ENCODE assay signal across 4 worm cellular contexts in the genomic region with DNA sequence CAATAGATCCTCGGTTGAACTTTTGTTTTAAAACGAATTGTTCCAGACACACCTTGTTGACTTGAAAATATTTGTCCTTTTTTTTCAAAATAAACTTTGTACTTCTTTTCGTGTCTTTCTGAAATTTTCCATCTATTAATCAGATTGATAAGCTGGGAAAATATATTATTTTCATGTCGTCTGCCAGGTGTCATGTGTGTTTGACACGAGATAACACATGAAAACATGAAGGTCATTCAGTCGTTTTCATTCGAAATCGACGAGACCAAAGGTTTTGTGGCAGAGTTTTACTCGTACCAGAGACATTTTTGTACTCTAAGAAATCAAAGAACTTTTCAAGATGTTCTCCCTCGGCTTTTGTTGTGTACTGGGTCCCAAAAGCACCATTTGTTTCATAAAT.
TF ChIP-seq lines count a peak whose summit lies in the region.

No protein-coding gene starts in this region.

TF ChIP-seq in whole organism, L1 larva, 84 proteins besides CTCF, POLR2A, EP300 and RAD21 (continued from another document and continues in another):
- no peak for TF ChIP-seq swsn-7 (tag; optimal IDR thresholded peaks at IDR 0.05; lab: Kevin White, UChicago)
- TF ChIP-seq fkh-4 (tag; optimal IDR thresholded peaks at IDR 0.05; lab: Kevin White, UChicago; ENCODE audit: borderline replicate concordance): no peak
- no peak for TF ChIP-seq irx-1 (tag; optimal IDR thresholded peaks at IDR 0.05; lab: Kevin White, UChicago)
- TF ChIP-seq nhr-76 (tag; optimal IDR thresholded peaks at IDR 0.05; lab: Kevin White, UChicago): no peak
- TF ChIP-seq hlh-4 (tag; optimal IDR thresholded peaks at IDR 0.05; lab: Kevin White, UChicago): no peak
- TF ChIP-seq nhr-84 (tag; optimal IDR thresholded peaks at IDR 0.05; lab: Kevin White, UChicago): no peak
- peak; percentile 28 for TF ChIP-seq nhr-90 (tag; optimal IDR thresholded peaks at IDR 0.05; lab: Kevin White, UChicago; ENCODE audit: poor library complexity)
- TF ChIP-seq elt-3 (tag; optimal IDR thresholded peaks at IDR 0.05; lab: Kevin White, UChicago): peak in 2 of 6 experiments; percentile 37 to 83
- TF ChIP-seq lsy-2 (tag; optimal IDR thresholded peaks at IDR 0.05; lab: Kevin White, UChicago): peak in 1 of 2 experiments; percentile 37
- peak; percentile 17 for TF ChIP-seq mep-1 (tag; optimal IDR thresholded peaks at IDR 0.05; lab: Kevin White, UChicago)
- TF ChIP-seq mef-2 (tag; optimal IDR thresholded peaks at IDR 0.05; lab: Kevin White, UChicago): no peak
- TF ChIP-seq efl-1 (optimal IDR thresholded peaks at IDR 0.05; lab: Kevin White, UChicago): no peak
- peak in 1 of 2 experiments; percentile 65 for TF ChIP-seq efl-1 (GFP tag; optimal IDR thresholded peaks at IDR 0.05 in 1 of 2; lab: Kevin White, UChicago)
- no peak for TF ChIP-seq ceh-88 (GFP tag; IDR thresholded peaks at IDR 0.05; lab: Robert Waterston, UW)
- no peak for TF ChIP-seq C34B4.2 (tag; optimal IDR thresholded peaks at IDR 0.05; lab: Kevin White, UChicago)
- no peak for TF ChIP-seq fkh-10 (GFP tag; optimal IDR thresholded peaks at IDR 0.05; lab: Kevin White, UChicago)
- no peak for TF ChIP-seq nhr-12 (tag; optimal IDR thresholded peaks at IDR 0.05; lab: Kevin White, UChicago)
- no peak for TF ChIP-seq skn-1 (tag; optimal IDR thresholded peaks at IDR 0.05; lab: Kevin White, UChicago)
- no peak for TF ChIP-seq nhr-237 (tag; optimal IDR thresholded peaks at IDR 0.05; lab: Kevin White, UChicago)
- no peak for TF ChIP-seq nhr-47 (tag; optimal IDR thresholded peaks at IDR 0.05; lab: Kevin White, UChicago)
- TF ChIP-seq ceh-82 (tag; optimal IDR thresholded peaks at IDR 0.05; lab: Kevin White, UChicago): no peak
- TF ChIP-seq nhr-71 (tag; optimal IDR thresholded peaks at IDR 0.05; lab: Kevin White, UChicago): peak; percentile 66
- no peak for TF ChIP-seq lin-15B (tag; optimal IDR thresholded peaks at IDR 0.05; lab: Kevin White, UChicago)
- no peak for TF ChIP-seq pax-3 (tag; optimal IDR thresholded peaks at IDR 0.05; lab: Kevin White, UChicago)
- no peak for TF ChIP-seq ztf-11 (tag; optimal IDR thresholded peaks at IDR 0.05; lab: Kevin White, UChicago)
- TF ChIP-seq pag-3 (tag; optimal IDR thresholded peaks at IDR 0.05; lab: Kevin White, UChicago; ENCODE audit: borderline replicate concordance, insufficient read depth): no peak
- no peak for TF ChIP-seq sox-4 (tag; optimal IDR thresholded peaks at IDR 0.05; lab: Kevin White, UChicago)
- peak; percentile 24 for TF ChIP-seq C16A3.4 (tag; optimal IDR thresholded peaks at IDR 0.05; lab: Kevin White, UChicago)
- TF ChIP-seq unc-30 (tag; optimal IDR thresholded peaks at IDR 0.05; lab: Kevin White, UChicago): no peak
- TF ChIP-seq grh-1 (GFP tag; IDR thresholded peaks at IDR 0.05; lab: Robert Waterston, UW): no peak
- TF ChIP-seq fkh-8 (tag; optimal IDR thresholded peaks at IDR 0.05; lab: Kevin White, UChicago): no peak
- no peak for TF ChIP-seq unc-62 (GFP tag; optimal IDR thresholded peaks at IDR 0.05; lab: Kevin White, UChicago)

TF ChIP-seq in whole organism, L3 larva, 47 proteins besides CTCF, POLR2A, EP300 and RAD21 (continued from another document):
- TF ChIP-seq elt-3 (tag; optimal IDR thresholded peaks at IDR 0.05; lab: Kevin White, UChicago) (no peak), fkh-2 (tag; optimal IDR thresholded peaks at IDR 0.05; lab: Kevin White, UChicago) (no peak), jun-1 (tag; optimal IDR thresholded peaks at IDR 0.05; lab: Kevin White, UChicago) (no peak), ama-1 (optimal IDR thresholded peaks at IDR 0.05; lab: Kevin White, UChicago) (no peak), daf-12 (tag; optimal IDR thresholded peaks at IDR 0.05; lab: Kevin White, UChicago) (no peak), unc-39 (tag; optimal IDR thresholded peaks at IDR 0.05; lab: Kevin White, UChicago) (no peak), nhr-67 (tag; optimal IDR thresholded peaks at IDR 0.05; lab: Kevin White, UChicago) (no peak), lin-39 (tag; optimal IDR thresholded peaks at IDR 0.05; lab: Kevin White, UChicago) (no peak), zag-1 (tag; optimal IDR thresholded peaks at IDR 0.05; lab: Kevin White, UChicago) (no peak), elt-2 (tag; optimal IDR thresholded peaks at IDR 0.05; lab: Kevin White, UChicago) (peak; percentile 80)

TF ChIP-seq in whole organism, L4 larva, 104 proteins besides CTCF, POLR2A, EP300 and RAD21 (continued from another document):
- TF ChIP-seq ceh-82 (tag; optimal IDR thresholded peaks at IDR 0.05; lab: Kevin White, UChicago): no peak
- no peak for TF ChIP-seq hif-1 (tag; optimal IDR thresholded peaks at IDR 0.05; lab: Kevin White, UChicago)
- TF ChIP-seq F10B5.3 (tag; optimal IDR thresholded peaks at IDR 0.05; lab: Kevin White, UChicago): no peak
- no peak for TF ChIP-seq saeg-2 (GFP tag; IDR thresholded peaks at IDR 0.05; lab: Robert Waterston, UW)
- peak in 1 of 2 experiments; percentile 18 for TF ChIP-seq unc-62 (GFP tag; optimal IDR thresholded peaks at IDR 0.05 in 1 of 2; lab: Kevin White, UChicago)
- TF ChIP-seq unc-62 (tag; optimal IDR thresholded peaks at IDR 0.05; lab: Kevin White, UChicago): no peak
- peak; percentile 91 for TF ChIP-seq dmd-6 (GFP tag; IDR thresholded peaks at IDR 0.05; lab: Robert Waterston, UW)
- TF ChIP-seq php-3 (GFP tag; IDR thresholded peaks at IDR 0.05; lab: Robert Waterston, UW): peak; percentile 63
- no peak for TF ChIP-seq snpc-1.2 (GFP tag; IDR thresholded peaks at IDR 0.05; lab: Robert Waterston, UW)
- peak in 1 of 2 experiments; percentile 5 for TF ChIP-seq daf-16 (GFP tag; optimal IDR thresholded peaks at IDR 0.05; lab: Kevin White, UChicago)
- TF ChIP-seq daf-16 (tag; optimal IDR thresholded peaks at IDR 0.05; lab: Kevin White, UChicago): peak; percentile 98
- no peak for TF ChIP-seq F26F4.8 (GFP tag; conservative IDR thresholded peaks at IDR 0.05; lab: Robert Waterston, UW)
- peak; percentile 50 for TF ChIP-seq nhr-48 (tag; optimal IDR thresholded peaks at IDR 0.05; lab: Kevin White, UChicago)
- TF ChIP-seq nhr-102 (tag; optimal IDR thresholded peaks at IDR 0.05; lab: Kevin White, UChicago): peak; percentile 4
- TF ChIP-seq dve-1 (tag; optimal IDR thresholded peaks at IDR 0.05; lab: Kevin White, UChicago; ENCODE audit: insufficient read depth): peak; percentile 79
- TF ChIP-seq nhr-28 (tag; optimal IDR thresholded peaks at IDR 0.05; lab: Kevin White, UChicago): peak; percentile 81
- no peak for TF ChIP-seq set-16 (GFP tag; IDR thresholded peaks at IDR 0.05; lab: Robert Waterston, UW)
- TF ChIP-seq lsy-2 (tag; optimal IDR thresholded peaks at IDR 0.05; lab: Kevin White, UChicago): peak in 1 of 2 experiments; percentile 41
- no peak for TF ChIP-seq nhr-11 (tag; optimal IDR thresholded peaks at IDR 0.05; lab: Kevin White, UChicago)

TF ChIP-seq in whole organism, young adult, 124 proteins besides CTCF, POLR2A, EP300 and RAD21 (continued from another document):
- TF ChIP-seq snpc-1.3 (tag; optimal IDR thresholded peaks at IDR 0.05; lab: Kevin White, UChicago; ENCODE audit: insufficient read depth) (no peak), Y56A3A.18 (GFP tag; IDR thresholded peaks at IDR 0.05; lab: Robert Waterston, UW) (no peak), nfya-2 (GFP tag; IDR thresholded peaks at IDR 0.05; lab: Robert Waterston, UW) (no peak), lag-1 (GFP tag; IDR thresholded peaks at IDR 0.05; lab: Robert Waterston, UW) (no peak), ceh-100 (GFP tag; IDR thresholded peaks at IDR 0.05; lab: Robert Waterston, UW) (no peak), ceh-91 (GFP tag; IDR thresholded peaks at IDR 0.05; lab: Robert Waterston, UW) (no peak), lin-54 (GFP tag; optimal IDR thresholded peaks at IDR 0.05; lab: Kevin White, UChicago) (no peak), fkh-3 (tag; optimal IDR thresholded peaks at IDR 0.05; lab: Kevin White, UChicago) (no peak), rec-8 (tag; optimal IDR thresholded peaks at IDR 0.05; lab: Kevin White, UChicago) (no peak), nhr-80 (tag; optimal IDR thresholded peaks at IDR 0.05; lab: Kevin White, UChicago) (peak; percentile 78), sea-2 (GFP tag; IDR thresholded peaks at IDR 0.05; lab: Robert Waterston, UW) (no peak), bed-2 (GFP tag; IDR thresholded peaks at IDR 0.05; lab: Robert Waterston, UW) (no peak), hlh-26 (GFP tag; conservative IDR thresholded peaks at IDR 0.05; lab: Robert Waterston, UW) (no peak), snpc-3.4 (tag; optimal IDR thresholded peaks at IDR 0.05; lab: Kevin White, UChicago) (no peak), F57A8.1 (GFP tag; optimal IDR thresholded peaks at IDR 0.05; lab: Kevin White, UChicago) (no peak), nfya-1 (tag; optimal IDR thresholded peaks at IDR 0.05; lab: Kevin White, UChicago; ENCODE audit: borderline replicate concordance, insufficient read depth) (no peak), tlf-1 (GFP tag; optimal IDR thresholded peaks at IDR 0.05; lab: Kevin White, UChicago) (no peak)
TF ChIP-seq in whole organism, young adult: peak in this region for 8.
